Worm (Caenorhabditis elegans) whole organism, L4 larva: ENCODE results near the gene R144.3.

Experiments
- F26F4.8 ChIP-seq: fragments of 200-800 bp; sonication (Bioruptor generic); conservative IDR thresholded peaks from 2 replicates; pipeline ENCODE4 v1.3.6; 2022; ENCODE audit warnings: missing genetic modification characterization, missing compliant biosample characterization
- F37D6.2 ChIP-seq: sonication (generic microtip); optimal IDR thresholded peaks from 2 replicates; lab custom pipeline; 2016; ENCODE audit warnings: mild to moderate bottlenecking, missing genetic modification characterization, missing compliant biosample characterization
- F49E8.2 ChIP-seq: sonication (generic microtip); optimal IDR thresholded peaks from 2 replicates; lab custom pipeline; 2016; ENCODE audit warnings: missing compliant biosample characterization, mild to moderate bottlenecking, missing genetic modification characterization, borderline replicate concordance
- R02D3.7 ChIP-seq: fragments of 150-350 bp; sonication (generic microtip); optimal IDR thresholded peaks from 3 replicates; lab custom pipeline; 2014; ENCODE audit warnings: missing biosample characterization, missing genetic modification characterization
- Y48G9A.11 ChIP-seq: fragments of 200-800 bp; sonication (Bioruptor generic); IDR thresholded peaks from 2 replicates; pipeline ENCODE4 v1.3.6; 2022; ENCODE audit warnings: missing genetic modification reagents, missing genetic modification characterization, missing compliant biosample characterization
- ZK546.5 ChIP-seq, 2 experiments: sonication (generic microtip); optimal IDR thresholded peaks; 2 replicates each; lab custom pipeline; 2017; ENCODE audit warnings: missing biosample characterization in 2 of 2, missing genetic modification characterization in 2 of 2
- aha-1 ChIP-seq: fragments of 150-350 bp; peaks from one replicate; lab custom pipeline; 2014; ENCODE audit warnings: missing biosample characterization, missing genetic modification characterization
- attf-4 ChIP-seq: sonication (generic microtip); optimal IDR thresholded peaks from 3 replicates; lab custom pipeline; 2017; ENCODE audit warnings: missing biosample characterization, missing genetic modification characterization
- ceh-20 ChIP-seq: fragments of 200-800 bp; sonication (Bioruptor generic); IDR thresholded peaks from 2 replicates; pipeline ENCODE4 v1.3.6; 2022; ENCODE audit warnings: missing genetic modification reagents, missing genetic modification characterization, missing compliant biosample characterization
- ceh-82 ChIP-seq: sonication (generic microtip); optimal IDR thresholded peaks from 2 replicates; lab custom pipeline; 2017; ENCODE audit warnings: missing biosample characterization, missing genetic modification characterization
- ces-1 ChIP-seq: fragments of 150-350 bp; sonication (generic microtip); optimal IDR thresholded peaks from 4 replicates; lab custom pipeline; 2014; ENCODE audit warnings: missing biosample characterization, missing genetic modification reagents, missing genetic modification characterization
- daf-12 ChIP-seq: fragments of 150-350 bp; optimal IDR thresholded peaks from 2 replicates; lab custom pipeline; 2014; ENCODE audit warnings: missing biosample characterization, missing genetic modification reagents, missing genetic modification characterization
- daf-16 ChIP-seq, 3 experiments: sonication (generic microtip); optimal IDR thresholded peaks; 2 replicates each; lab custom pipeline; 2016 to 2017; ENCODE audit warnings: missing genetic modification characterization in 3 of 3, missing genetic modification reagents in 3 of 3, mild to moderate bottlenecking in 2 of 3, missing compliant biosample characterization in 2 of 3, missing biosample characterization in 1 of 3, moderate library complexity in 1 of 3
- daf-8 ChIP-seq: fragments of 200-800 bp; sonication (Bioruptor generic); IDR thresholded peaks from 2 replicates; pipeline ENCODE4 v1.3.6; 2022; ENCODE audit warnings: missing genetic modification characterization, missing compliant biosample characterization
- dmd-8 ChIP-seq: fragments of 200-800 bp; sonication (Bioruptor generic); IDR thresholded peaks from 2 replicates; pipeline ENCODE4 v1.3.6; 2022; ENCODE audit warnings: missing genetic modification characterization, missing compliant biosample characterization
- dpl-1 ChIP-seq: fragments of 150-350 bp; optimal IDR thresholded peaks from 2 replicates; lab custom pipeline; 2014; ENCODE audit warnings: missing biosample characterization, missing genetic modification reagents, missing genetic modification characterization
- duxl-1 ChIP-seq: sonication (generic microtip); optimal IDR thresholded peaks from 2 replicates; lab custom pipeline; 2016; ENCODE audit warnings: mild to moderate bottlenecking, missing genetic modification characterization, moderate library complexity, missing compliant biosample characterization; ENCODE audit not compliant: poor library complexity
- dve-1 ChIP-seq: sonication (generic microtip); optimal IDR thresholded peaks from 2 replicates; lab custom pipeline; 2017; ENCODE audit warnings: antibody characterized with exemption, mild to moderate bottlenecking, missing genetic modification characterization, missing compliant biosample characterization; ENCODE audit not compliant: insufficient read depth
- egl-27 ChIP-seq: sonication (generic microtip); optimal IDR thresholded peaks from 3 replicates; lab custom pipeline; 2017; ENCODE audit warnings: missing biosample characterization, missing genetic modification reagents, missing genetic modification characterization
- egl-43 ChIP-seq: fragments of 200-800 bp; sonication (Bioruptor generic); IDR thresholded peaks from 2 replicates; pipeline ENCODE4 v1.3.6; 2022; ENCODE audit warnings: missing genetic modification reagents, missing genetic modification characterization, missing compliant biosample characterization
- fos-1 ChIP-seq: fragments of 150-350 bp; optimal IDR thresholded peaks from 2 replicates; lab custom pipeline; 2014; ENCODE audit warnings: missing biosample characterization, missing genetic modification characterization
- hlh-11 ChIP-seq: fragments of 200-800 bp; sonication (Bioruptor generic); optimal IDR thresholded peaks from 2 replicates; lab custom pipeline; 2018; ENCODE audit warnings: mild to moderate bottlenecking, missing genetic modification characterization, missing compliant biosample characterization
- hlh-30 ChIP-seq: sonication (generic microtip); optimal IDR thresholded peaks from 2 replicates; lab custom pipeline; 2017; ENCODE audit warnings: antibody characterized with exemption, mild to moderate bottlenecking, missing genetic modification characterization, missing compliant biosample characterization; ENCODE audit not compliant: insufficient read depth
- hmg-1.1 ChIP-seq: fragments of 200-800 bp; sonication (Bioruptor generic); IDR thresholded peaks from 2 replicates; pipeline ENCODE4 v1.3.6; 2022; ENCODE audit warnings: missing genetic modification reagents, missing genetic modification characterization, missing compliant biosample characterization
- lin-13 ChIP-seq: fragments of 150-350 bp; optimal IDR thresholded peaks from 2 replicates; lab custom pipeline; 2014; ENCODE audit warnings: missing biosample characterization, missing genetic modification reagents, missing genetic modification characterization
- lir-3 ChIP-seq: sonication (generic microtip); optimal IDR thresholded peaks from 2 replicates; lab custom pipeline; 2016; ENCODE audit warnings: mild to moderate bottlenecking, missing genetic modification characterization, missing compliant biosample characterization
- lsy-2 ChIP-seq, 2 experiments: fragments of 150-350 bp in 1 of 2; sonication (generic microtip) in 1 of 2; optimal IDR thresholded peaks; 2 replicates each; lab custom pipeline; 2014 to 2017; ENCODE audit warnings: missing biosample characterization in 2 of 2, missing genetic modification characterization in 2 of 2
- madf-5 ChIP-seq, 2 experiments: fragments of 200-800 bp; sonication (Bioruptor generic); IDR thresholded peaks; 2 replicates each; pipeline ENCODE4 v1.3.6; 2022; ENCODE audit warnings: missing compliant biosample characterization in 2 of 2, missing genetic modification characterization in 2 of 2
- mdl-1 ChIP-seq, 2 experiments: fragments of 150-350 bp in 1 of 2; sonication (generic microtip) in 1 of 2; optimal IDR thresholded peaks; 2 replicates each; lab custom pipeline; 2014 to 2017; ENCODE audit warnings: missing biosample characterization in 2 of 2, missing genetic modification characterization in 2 of 2
- mep-1 ChIP-seq: fragments of 150-350 bp; sonication (generic microtip); optimal IDR thresholded peaks from 3 replicates; lab custom pipeline; 2014; ENCODE audit warnings: missing biosample characterization, missing genetic modification characterization
- mxl-3 ChIP-seq: fragments of 200-800 bp; sonication (Bioruptor generic); optimal IDR thresholded peaks from 2 replicates; lab custom pipeline; 2018; ENCODE audit warnings: mild to moderate bottlenecking, missing genetic modification characterization, missing compliant biosample characterization
- nhr-11 ChIP-seq: fragments of 150-350 bp; optimal IDR thresholded peaks from 2 replicates; lab custom pipeline; 2014; ENCODE audit warnings: missing biosample characterization, missing genetic modification characterization
- nhr-111 ChIP-seq: fragments of 200-800 bp; sonication (Bioruptor generic); optimal IDR thresholded peaks from 2 replicates; lab custom pipeline; 2018; ENCODE audit warnings: mild to moderate bottlenecking, missing genetic modification characterization, missing compliant biosample characterization
- nhr-6 ChIP-seq: fragments of 150-350 bp; optimal IDR thresholded peaks from 2 replicates; lab custom pipeline; 2014; ENCODE audit warnings: missing biosample characterization, missing genetic modification characterization
- nhr-77 ChIP-seq: fragments of 150-350 bp; optimal IDR thresholded peaks from 2 replicates; lab custom pipeline; 2014; ENCODE audit warnings: missing biosample characterization, missing genetic modification characterization
- pqm-1 ChIP-seq: sonication (generic microtip); optimal IDR thresholded peaks from 2 replicates; lab custom pipeline; 2017; ENCODE audit warnings: missing biosample characterization, missing genetic modification characterization
- rbr-2 ChIP-seq: sonication (generic microtip); optimal IDR thresholded peaks from 2 replicates; lab custom pipeline; 2016; ENCODE audit warnings: missing genotype, missing genetic modification characterization, missing compliant biosample characterization
- sdz-12 ChIP-seq: fragments of 200-800 bp; sonication (Bioruptor generic); optimal IDR thresholded peaks from 2 replicates; lab custom pipeline; 2018; ENCODE audit warnings: mild to moderate bottlenecking, missing genetic modification characterization, missing compliant biosample characterization
- set-16 ChIP-seq: fragments of 200-800 bp; sonication (Bioruptor generic); IDR thresholded peaks from 2 replicates; pipeline ENCODE4 v1.3.6; 2022; ENCODE audit warnings: missing genetic modification reagents, missing genetic modification characterization, missing compliant biosample characterization
- skn-1 ChIP-seq: fragments of 150-350 bp; optimal IDR thresholded peaks from 2 replicates; lab custom pipeline; 2014; ENCODE audit warnings: missing biosample characterization, missing genetic modification characterization
- spr-3 ChIP-seq: fragments of 200-800 bp; sonication (Bioruptor generic); optimal IDR thresholded peaks from 2 replicates; lab custom pipeline; 2018; ENCODE audit warnings: mild to moderate bottlenecking, missing genetic modification characterization, missing compliant biosample characterization
- unc-130 ChIP-seq: sonication (generic microtip); optimal IDR thresholded peaks from 2 replicates; lab custom pipeline; 2016; ENCODE audit warnings: missing genetic modification reagents, missing genetic modification characterization, missing compliant biosample characterization
- unc-62 ChIP-seq, 3 experiments: fragments of 150-350 bp in 1 of 3; sonication (generic microtip); optimal IDR thresholded peaks in 2 of 3; peaks in 1 of 3; 1 replicate in 1 of 3; 2 replicates in 2 of 3; lab custom pipeline; 2014 to 2017; ENCODE audit warnings: missing biosample characterization in 3 of 3, missing genetic modification characterization in 3 of 3, missing genetic modification reagents in 3 of 3, missing genotype in 1 of 3
- vab-7 ChIP-seq: fragments of 200-800 bp; sonication (Bioruptor generic); IDR thresholded peaks from 2 replicates; pipeline ENCODE4 v1.3.6; 2022; ENCODE audit warnings: missing genetic modification reagents, missing genetic modification characterization, missing compliant biosample characterization
- zfp-2 ChIP-seq: sonication (generic microtip); optimal IDR thresholded peaks from 2 replicates; lab custom pipeline; 2016; ENCODE audit warnings: mild to moderate bottlenecking, missing genetic modification characterization, missing compliant biosample characterization
- zip-11 ChIP-seq: fragments of 200-800 bp; sonication (Bioruptor generic); IDR thresholded peaks from 2 replicates; pipeline ENCODE4 v1.3.6; 2022; ENCODE audit warnings: missing genetic modification characterization, missing compliant biosample characterization
- ztf-11 ChIP-seq: fragments of 150-350 bp; optimal IDR thresholded peaks from 2 replicates; lab custom pipeline; 2014; ENCODE audit warnings: missing biosample characterization, missing genetic modification characterization

Gene R144.3

DNA sequence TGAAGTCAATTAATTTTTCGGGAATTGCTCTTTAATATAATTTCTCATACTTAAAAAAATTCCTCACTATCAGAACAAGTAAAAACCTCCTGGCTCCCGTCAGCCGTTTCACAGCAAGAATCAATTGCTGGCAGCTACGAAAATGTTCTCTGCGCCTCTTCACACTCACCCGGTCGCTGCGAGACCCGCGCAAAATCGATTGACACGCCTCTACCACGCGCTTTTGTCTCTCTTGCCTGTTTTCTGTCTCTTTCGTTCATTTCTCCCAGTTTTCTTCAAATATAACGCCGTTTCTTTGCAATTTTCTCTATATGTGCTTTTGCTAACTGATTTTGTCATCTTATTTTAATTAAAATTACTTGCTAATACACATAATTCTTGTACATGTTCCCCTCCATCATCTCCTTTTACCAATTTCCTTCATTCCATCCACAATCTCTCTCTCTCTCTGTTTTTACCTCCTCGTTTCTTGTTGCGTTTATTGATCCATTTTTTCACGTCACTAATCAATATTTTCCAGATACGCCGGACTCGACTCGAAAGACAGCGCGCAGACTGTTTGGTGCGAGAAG, 2.7 kb downstream of the R144.3 start, which contains the start of gene pcf-11 (continued):
- TF ChIP-seq unc-130 (GFP tag; lab: Kevin White, UChicago) (peak; percentile 7), nhr-77 (tag; lab: Kevin White, UChicago) (peak; percentile 52), dpl-1 (peak; percentile 61), hlh-30 (peak; percentile 95), lsy-2 (tag; optimal IDR thresholded peaks at IDR 0.05; lab: Kevin White, UChicago) (peak; percentile 24 to 65), mdl-1 (tag; optimal IDR thresholded peaks at IDR 0.05; lab: Kevin White, UChicago) (peak; percentile 45 to 80), hlh-11 (tag; lab: Kevin White, UChicago) (peak; percentile 64), daf-16 (GFP tag; optimal IDR thresholded peaks at IDR 0.05; lab: Kevin White, UChicago) (no peak), daf-16 (tag; optimal IDR thresholded peaks at IDR 0.05; lab: Kevin White, UChicago) (peak; percentile 27), lir-3 (tag; lab: Kevin White, UChicago) (no peak), mep-1 (peak; percentile 64), rbr-2 (tag; lab: Kevin White, UChicago) (peak; percentile 34), nhr-6 (tag; lab: Kevin White, UChicago) (peak; percentile 50), mxl-3 (peak; percentile 81), lin-13 (peak; percentile 68), nhr-11 (tag; lab: Kevin White, UChicago) (peak; percentile 41)

DNA sequence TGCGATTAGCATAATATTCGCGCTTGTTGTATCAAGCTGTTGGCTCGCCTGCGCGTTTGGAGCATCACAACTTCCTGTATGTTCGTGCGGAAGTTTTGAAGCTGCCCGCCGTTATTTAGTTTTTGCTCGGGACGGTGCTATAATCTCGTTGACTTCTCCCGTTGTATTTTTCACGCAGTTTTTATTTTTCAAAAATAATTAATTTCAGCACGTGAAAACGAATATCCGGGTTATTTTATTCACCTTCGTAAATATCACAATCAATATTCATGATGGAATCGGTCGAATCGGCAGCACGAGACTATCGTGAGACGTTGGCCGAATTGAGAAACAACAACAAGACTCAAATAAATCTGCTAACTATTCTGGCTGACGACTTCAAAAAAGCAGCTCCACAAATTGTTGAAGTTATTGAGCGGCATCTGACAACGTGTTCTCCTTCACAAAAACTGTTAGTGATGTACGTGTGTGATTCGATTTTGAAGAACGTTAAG, 3.4 kb downstream of the R144.3 start:
- TF ChIP-seq R02D3.7 (tag; lab: Kevin White, UChicago) (no peak), egl-27 (tag; lab: Kevin White, UChicago) (no peak), aha-1 (tag; lab: Kevin White, UChicago) (peak; percentile 80), duxl-1 (tag; lab: Kevin White, UChicago) (no peak), vab-7 (GFP tag; lab: Robert Waterston, UW) (no peak; the same call in 1 of the 2 replicates), daf-12 (tag; lab: Kevin White, UChicago) (no peak), unc-130 (GFP tag; lab: Kevin White, UChicago) (no peak), pqm-1 (tag; lab: Kevin White, UChicago) (no peak), mxl-3 (no peak), nhr-111 (GFP tag; lab: Kevin White, UChicago) (no peak), dve-1 (tag; lab: Kevin White, UChicago) (peak; percentile 27), ZK546.5 (tag; optimal IDR thresholded peaks at IDR 0.05; lab: Kevin White, UChicago) (no peak), F37D6.2 (no peak), ztf-11 (tag; lab: Kevin White, UChicago) (no peak), lin-13 (no peak), nhr-77 (tag; lab: Kevin White, UChicago) (no peak), zfp-2 (tag; lab: Kevin White, UChicago) (no peak), nhr-11 (tag; lab: Kevin White, UChicago) (no peak), lsy-2 (tag; optimal IDR thresholded peaks at IDR 0.05; lab: Kevin White, UChicago) (peak in 1 of 2 experiments; percentile 55), skn-1 (no peak), egl-43 (GFP tag; lab: Robert Waterston, UW) (no peak), ceh-82 (no peak), ceh-20 (peak; percentile 20; the same call in 1 of the 2 replicates), F26F4.8 (GFP tag; lab: Robert Waterston, UW) (no peak), spr-3 (GFP tag; lab: Kevin White, UChicago) (no peak), dmd-8 (no peak), set-16 (GFP tag; lab: Robert Waterston, UW) (no peak), fos-1 (no peak), dpl-1 (peak; percentile 20), sdz-12 (GFP tag; lab: Kevin White, UChicago) (peak; percentile 41), zip-11 (GFP tag; lab: Robert Waterston, UW) (no peak), F49E8.2 (tag; lab: Kevin White, UChicago) (no peak), lir-3 (tag; lab: Kevin White, UChicago) (no peak), Y48G9A.11 (GFP tag; lab: Robert Waterston, UW) (peak; percentile 17; the same call in 1 of the 2 replicates), madf-5 (GFP tag; IDR thresholded peaks at IDR 0.05; lab: Robert Waterston, UW) (no peak), attf-4 (tag; lab: Kevin White, UChicago) (no peak), ces-1 (no peak), unc-62 (GFP tag; optimal IDR thresholded peaks at IDR 0.05 in 1 of 2; lab: Kevin White, UChicago) (no peak), unc-62 (tag; optimal IDR thresholded peaks at IDR 0.05; lab: Kevin White, UChicago) (no peak), daf-8 (GFP tag; lab: Robert Waterston, UW) (no peak), hmg-1.1 (GFP tag; lab: Robert Waterston, UW) (0 out of 2 replicates have a peak, but pooled peaks have one; percentile 30), mdl-1 (tag; optimal IDR thresholded peaks at IDR 0.05; lab: Kevin White, UChicago) (no peak)
